Worm (Caenorhabditis elegans): ENCODE data around the gene M28.10.
A peak's percentile ranks its signal among the peaks of the same experiment; 100 is the strongest.

Gene M28.10

ce11 chrII:10656395-10656794 is 9.1 kb downstream of the M28.10 start:
- TF ChIP-seq ref-1 (GFP tag; conservative IDR thresholded peaks at IDR 0.05) (no peak), klf-2 (GFP tag; conservative IDR thresholded peaks at IDR 0.05) (no peak), med-1 (GFP tag; optimal IDR thresholded peaks at IDR 0.05; ENCODE audit: insufficient read depth) (no peak), flt-1 (GFP tag; IDR thresholded peaks at IDR 0.05) (no peak), tab-1 (GFP tag; IDR thresholded peaks at IDR 0.05) (no peak), ztf-29 (GFP tag; IDR thresholded peaks at IDR 0.05) (no peak), T22C8.4 (GFP tag; IDR thresholded peaks at IDR 0.05) (no peak), ztf-23 (GFP tag; IDR thresholded peaks at IDR 0.05) (no peak), cog-1 (tag; optimal IDR thresholded peaks at IDR 0.05) (no peak)

- TF ChIP-seq ztf-23 (GFP tag; IDR thresholded peaks at IDR 0.05) (no peak), flt-1 (GFP tag; IDR thresholded peaks at IDR 0.05) (no peak), cog-1 (tag; optimal IDR thresholded peaks at IDR 0.05) (no peak), ref-1 (GFP tag; conservative IDR thresholded peaks at IDR 0.05) (no peak), ztf-29 (GFP tag; IDR thresholded peaks at IDR 0.05) (no peak), T22C8.4 (GFP tag; IDR thresholded peaks at IDR 0.05) (no peak), med-1 (GFP tag; optimal IDR thresholded peaks at IDR 0.05; ENCODE audit: insufficient read depth) (no peak), tab-1 (GFP tag; IDR thresholded peaks at IDR 0.05) (no peak), klf-2 (GFP tag; conservative IDR thresholded peaks at IDR 0.05) (no peak)
Observed at ce11 chrII:10657632-10658108, 10.4 kb downstream of the M28.10 start, which contains the start of gene lact-3. Gene lact-3, minus strand, starts transcription at chrII:10657682.

DNA sequence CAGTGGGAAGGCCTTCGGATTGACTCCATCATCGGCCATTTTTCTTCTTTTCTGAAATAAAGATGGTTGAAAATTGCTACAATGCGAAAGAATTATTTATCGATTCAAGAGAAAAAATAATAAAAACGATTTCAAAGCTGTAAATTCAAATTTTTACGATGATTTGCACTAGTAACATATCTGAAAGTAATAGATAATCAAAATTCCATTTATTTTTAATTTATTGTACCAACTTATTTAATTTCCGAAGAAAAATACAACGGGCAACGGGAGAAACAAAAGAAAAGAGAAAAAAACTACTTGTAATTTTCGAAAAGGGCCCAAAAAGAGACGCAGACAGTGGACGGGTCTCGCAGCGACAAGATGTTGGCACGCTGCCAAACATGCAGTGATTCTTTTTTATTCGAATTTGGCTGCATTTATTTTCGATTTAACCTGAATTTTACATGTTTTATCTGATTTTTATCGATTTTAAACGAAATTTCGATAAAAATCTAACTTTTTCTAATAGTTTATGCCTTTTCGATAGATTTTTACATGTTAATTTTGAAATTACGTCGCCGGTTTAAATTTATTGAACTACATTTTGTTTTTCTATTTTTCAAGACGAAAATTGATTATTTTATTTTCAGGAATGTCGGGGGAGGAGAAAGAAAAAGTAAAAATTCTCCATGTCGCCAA is 11.4 kb downstream of the M28.10 start, which contains the start of the genes snu-13 and rsp-7:
TSS of gene snu-13 (minus strand) at position 51 of the 681 bp plus-strand sequence.
TSS of gene rsp-7 (plus strand) at position 631 of the 681 bp plus-strand sequence.
- no peak for TF ChIP-seq T22C8.4 (GFP tag; IDR thresholded peaks at IDR 0.05)
- TF ChIP-seq cog-1 (tag; optimal IDR thresholded peaks at IDR 0.05), result peak; percentile 45

- TF ChIP-seq T22C8.4 (GFP tag; IDR thresholded peaks at IDR 0.05) (no peak), ztf-23 (GFP tag; IDR thresholded peaks at IDR 0.05) (no peak), cog-1 (tag; optimal IDR thresholded peaks at IDR 0.05) (no peak), klf-2 (GFP tag; conservative IDR thresholded peaks at IDR 0.05) (no peak), ref-1 (GFP tag; conservative IDR thresholded peaks at IDR 0.05) (no peak)
Observed at ce11 chrII:10659585-10659984, 12.3 kb downstream of the M28.10 start.

DNA sequence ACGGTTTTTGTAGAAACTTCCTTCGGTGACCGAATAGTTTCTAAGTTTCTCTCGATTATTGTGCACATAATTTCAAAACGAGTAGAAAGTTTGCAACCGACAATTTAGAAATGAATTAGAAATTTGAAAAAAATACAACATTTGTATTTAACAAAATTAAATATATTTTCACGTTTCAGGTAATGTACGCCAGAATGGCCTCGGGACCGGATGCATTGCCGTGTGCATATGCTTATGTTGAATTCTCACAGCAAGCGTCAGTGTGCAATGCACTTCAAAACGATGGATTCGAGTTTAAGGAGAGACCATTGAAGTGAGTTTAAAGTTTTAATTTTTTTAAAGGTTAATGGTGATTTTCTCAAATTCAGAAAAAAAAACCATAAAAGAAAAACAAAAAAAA is 13.6 kb downstream of the M28.10 start, which contains the start of gene marc-2:
TSS of gene marc-2 (minus strand) at position 101 of the 400 bp plus-strand sequence.
- TF ChIP-seq tab-1 (GFP tag; IDR thresholded peaks at IDR 0.05), result no peak
- TF ChIP-seq flt-1 (GFP tag; IDR thresholded peaks at IDR 0.05), result no peak
- no peak for TF ChIP-seq ztf-23 (GFP tag; IDR thresholded peaks at IDR 0.05)
- TF ChIP-seq ztf-29 (GFP tag; IDR thresholded peaks at IDR 0.05), result no peak
- TF ChIP-seq med-1 (GFP tag; optimal IDR thresholded peaks at IDR 0.05; ENCODE audit: insufficient read depth), result no peak
- TF ChIP-seq klf-2 (GFP tag; conservative IDR thresholded peaks at IDR 0.05), result no peak
- no peak for TF ChIP-seq ref-1 (GFP tag; conservative IDR thresholded peaks at IDR 0.05)
- TF ChIP-seq cog-1 (tag; optimal IDR thresholded peaks at IDR 0.05), result no peak
- TF ChIP-seq T22C8.4 (GFP tag; IDR thresholded peaks at IDR 0.05), result no peak

DNA sequence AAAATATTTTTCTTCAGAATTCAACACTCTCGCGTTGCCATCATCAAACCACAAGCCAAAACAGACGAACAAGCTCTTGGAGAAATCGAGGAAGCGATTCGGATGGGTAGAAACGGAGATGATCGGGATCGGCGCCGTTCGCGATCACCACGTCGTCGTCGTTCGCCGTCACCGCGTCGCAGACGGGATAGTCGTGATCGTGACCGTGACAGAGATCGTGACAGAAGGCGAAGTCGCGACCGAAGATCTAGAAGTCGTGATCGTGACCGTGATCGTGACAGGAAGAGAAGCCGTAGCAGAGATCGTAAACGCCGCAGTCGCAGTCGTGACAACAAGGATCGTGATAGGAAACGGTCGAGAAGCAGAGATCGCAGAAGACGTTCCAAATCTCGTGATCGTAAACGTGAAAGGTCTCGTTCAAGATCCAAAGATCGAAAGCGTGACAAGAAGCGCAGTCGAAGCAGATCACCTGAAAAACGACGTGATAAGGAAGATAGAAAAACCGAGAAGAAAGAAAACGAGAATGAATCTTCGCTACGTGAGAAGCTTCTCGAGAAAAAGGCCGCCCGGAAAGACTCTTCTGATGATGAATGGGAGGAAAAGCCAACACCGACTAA is 14.2 kb downstream of the M28.10 start:
- TF ChIP-seq T22C8.4 (GFP tag; IDR thresholded peaks at IDR 0.05), result no peak
- TF ChIP-seq flt-1 (GFP tag; IDR thresholded peaks at IDR 0.05), result no peak
- TF ChIP-seq tab-1 (GFP tag; IDR thresholded peaks at IDR 0.05), result no peak
- no peak for TF ChIP-seq ref-1 (GFP tag; conservative IDR thresholded peaks at IDR 0.05)
- TF ChIP-seq med-1 (GFP tag; optimal IDR thresholded peaks at IDR 0.05; ENCODE audit: insufficient read depth), result no peak
- no peak for TF ChIP-seq ztf-23 (GFP tag; IDR thresholded peaks at IDR 0.05)
- TF ChIP-seq ztf-29 (GFP tag; IDR thresholded peaks at IDR 0.05), result no peak
- TF ChIP-seq klf-2 (GFP tag; conservative IDR thresholded peaks at IDR 0.05), result no peak
- no peak for TF ChIP-seq cog-1 (tag; optimal IDR thresholded peaks at IDR 0.05)

ce11 chrII:10662279-10662678 is 15.0 kb downstream of the M28.10 start:
- TF ChIP-seq ztf-29 (GFP tag; IDR thresholded peaks at IDR 0.05) (no peak), flt-1 (GFP tag; IDR thresholded peaks at IDR 0.05) (0 out of 2 replicates have a peak, but pooled peaks have one; percentile 35)

- TF ChIP-seq ztf-29 (GFP tag; IDR thresholded peaks at IDR 0.05), result no peak
- no peak for TF ChIP-seq med-1 (GFP tag; optimal IDR thresholded peaks at IDR 0.05; ENCODE audit: insufficient read depth)
- no peak for TF ChIP-seq tab-1 (GFP tag; IDR thresholded peaks at IDR 0.05)
- no peak for TF ChIP-seq T22C8.4 (GFP tag; IDR thresholded peaks at IDR 0.05)
- TF ChIP-seq ref-1 (GFP tag; conservative IDR thresholded peaks at IDR 0.05), result no peak
- TF ChIP-seq flt-1 (GFP tag; IDR thresholded peaks at IDR 0.05), result no peak
- TF ChIP-seq ztf-23 (GFP tag; IDR thresholded peaks at IDR 0.05), result no peak
- no peak for TF ChIP-seq cog-1 (tag; optimal IDR thresholded peaks at IDR 0.05)
- TF ChIP-seq klf-2 (GFP tag; conservative IDR thresholded peaks at IDR 0.05), result no peak
Observed at ce11 chrII:10662698-10663097, 15.4 kb downstream of the M28.10 start, which contains the start of gene D2089.8. Gene D2089.8, minus strand, starts transcription at chrII:10662781.

DNA sequence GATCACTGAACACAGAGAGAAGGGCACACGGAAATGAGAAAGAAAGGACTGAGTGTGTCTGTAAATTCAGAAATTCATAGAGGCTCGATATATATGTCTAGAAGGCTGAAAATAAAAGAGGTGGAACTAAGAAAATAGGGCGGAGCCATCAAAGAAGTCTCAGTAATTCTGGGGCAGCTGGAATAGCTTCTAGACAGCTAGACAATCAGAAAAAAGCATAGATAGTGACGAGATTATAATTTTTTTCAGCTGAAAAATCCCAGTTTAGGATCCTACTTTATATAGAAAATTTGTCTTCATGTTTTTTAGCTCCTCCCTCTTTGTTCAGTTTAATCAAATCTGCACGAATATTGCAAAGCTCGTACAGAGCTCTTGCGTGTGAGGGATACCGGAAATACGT is 17.7 kb downstream of the M28.10 start, which contains the start of gene D2089.3:
TSS of gene D2089.3 (minus strand) at position 101 of the 400 bp plus-strand sequence.
- TF ChIP-seq ztf-29 (GFP tag; IDR thresholded peaks at IDR 0.05), result no peak
- no peak for TF ChIP-seq tab-1 (GFP tag; IDR thresholded peaks at IDR 0.05)
- no peak for TF ChIP-seq ztf-23 (GFP tag; IDR thresholded peaks at IDR 0.05)
- TF ChIP-seq med-1 (GFP tag; optimal IDR thresholded peaks at IDR 0.05; ENCODE audit: insufficient read depth), result no peak
- no peak for TF ChIP-seq klf-2 (GFP tag; conservative IDR thresholded peaks at IDR 0.05)
- TF ChIP-seq T22C8.4 (GFP tag; IDR thresholded peaks at IDR 0.05), result no peak
- no peak for TF ChIP-seq ref-1 (GFP tag; conservative IDR thresholded peaks at IDR 0.05)
- TF ChIP-seq cog-1 (tag; optimal IDR thresholded peaks at IDR 0.05), result no peak
- TF ChIP-seq flt-1 (GFP tag; IDR thresholded peaks at IDR 0.05), result no peak
